Worm (Caenorhabditis elegans) whole organism, mixed stage, embryonic: ENCODE data around the gene F11C1.4.

Source experiments
- ceh-39 ChIP-seq: fragments of 150-350 bp; optimal IDR thresholded peaks from 2 replicates; lab custom pipeline; 2014; ENCODE audit warnings: missing biosample characterization, missing genetic modification characterization
- elt-3 ChIP-seq: fragments of 150-350 bp; optimal IDR thresholded peaks from 2 replicates; lab custom pipeline; 2014; ENCODE audit warnings: missing biosample characterization, missing genetic modification characterization
- lsy-2 ChIP-seq: fragments of 150-350 bp; optimal IDR thresholded peaks from 2 replicates; lab custom pipeline; 2014; ENCODE audit warnings: missing biosample characterization, missing genetic modification characterization
- mab-5 ChIP-seq: fragments of 150-350 bp; optimal IDR thresholded peaks from 2 replicates; lab custom pipeline; 2014; ENCODE audit warnings: missing biosample characterization, missing genetic modification characterization
- mep-1 ChIP-seq: fragments of 150-350 bp; optimal IDR thresholded peaks from 2 replicates; lab custom pipeline; 2017; ENCODE audit warnings: missing biosample characterization, missing genetic modification reagents, missing genetic modification characterization, inconsistent platforms
- nhr-12 ChIP-seq: fragments of 150-350 bp; optimal IDR thresholded peaks from 2 replicates; lab custom pipeline; 2014; ENCODE audit warnings: missing biosample characterization, missing genetic modification characterization
- nhr-237 ChIP-seq: fragments of 150-350 bp; optimal IDR thresholded peaks from 2 replicates; lab custom pipeline; 2014; ENCODE audit warnings: missing biosample characterization, missing genetic modification characterization
- nhr-28 ChIP-seq: fragments of 150-350 bp; optimal IDR thresholded peaks from 2 replicates; lab custom pipeline; 2014; ENCODE audit warnings: missing biosample characterization, missing genetic modification characterization
- pha-4 ChIP-seq: fragments of 150-350 bp; optimal IDR thresholded peaks from 2 replicates; lab custom pipeline; 2018; ENCODE audit warnings: missing biosample characterization, missing genetic modification reagents, missing genetic modification characterization
- unc-62 ChIP-seq: fragments of 150-350 bp; optimal IDR thresholded peaks from 2 replicates; lab custom pipeline; 2014; ENCODE audit warnings: missing biosample characterization, missing genetic modification reagents, missing genetic modification characterization
- zip-8 ChIP-seq: fragments of 150-350 bp; optimal IDR thresholded peaks from 2 replicates; lab custom pipeline; 2014; ENCODE audit warnings: missing biosample characterization, missing genetic modification characterization

DNA sequence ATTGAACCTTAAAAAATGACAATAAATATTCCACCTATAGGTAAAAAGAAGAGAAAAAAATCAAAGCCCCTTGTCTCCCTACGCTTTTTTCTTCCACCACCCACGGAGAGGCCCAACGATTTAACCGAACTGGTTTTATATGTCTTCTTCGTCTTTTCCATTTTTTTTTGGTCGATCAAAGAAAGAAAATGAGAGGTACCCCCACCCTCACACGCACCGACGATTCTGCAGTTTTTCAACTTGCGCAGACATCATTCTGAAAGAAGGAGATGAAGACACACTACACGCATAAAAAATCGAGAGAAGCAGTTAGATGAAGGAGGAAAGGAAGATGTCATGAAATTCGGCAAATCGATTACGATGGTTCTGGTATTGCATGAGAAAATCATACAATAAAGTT lies 37.5 kb downstream of the F11C1.4 start:
- TF ChIP-seq mep-1 (tag; lab: Kevin White, UChicago) = no peak
- no peak for TF ChIP-seq ceh-39 (tag; lab: Kevin White, UChicago)
- TF ChIP-seq elt-3 (tag; lab: Kevin White, UChicago) = no peak
- no peak for TF ChIP-seq mab-5 (tag; lab: Kevin White, UChicago)
- no peak for TF ChIP-seq nhr-237 (tag; lab: Kevin White, UChicago)
- TF ChIP-seq pha-4 (tag; lab: Kevin White, UChicago) = no peak
- TF ChIP-seq unc-62 (GFP tag; lab: Kevin White, UChicago) = no peak
- no peak for TF ChIP-seq nhr-28
- no peak for TF ChIP-seq lsy-2 (tag; lab: Kevin White, UChicago)
- TF ChIP-seq nhr-12 = no peak
- no peak for TF ChIP-seq zip-8 (tag; lab: Kevin White, UChicago)
